Fruit fly (Drosophila melanogaster) whole organism, prepupa: ENCODE data around the gene p53.

ENCODE experiments used
- Blimp-1 ChIP-seq: fragments of 200-800 bp; sonication (Bioruptor generic); optimal IDR thresholded peaks from 3 replicates; lab custom pipeline; 2017; ENCODE audit warnings: missing biosample characterization, missing genetic modification characterization, mild to moderate bottlenecking, moderate library complexity, missing genetic modification reagents
- CG10631 ChIP-seq: fragments of 200-800 bp; sonication (Bioruptor generic); optimal IDR thresholded peaks from 2 replicates; lab custom pipeline; 2016; ENCODE audit warnings: missing biosample characterization, missing genetic modification characterization
- CG10669 ChIP-seq: fragments of 200-800 bp; sonication (Bioruptor generic); optimal IDR thresholded peaks from 3 replicates; lab custom pipeline; 2018; ENCODE audit warnings: missing biosample characterization, mild to moderate bottlenecking, missing genetic modification characterization, moderate library complexity
- CG11902 ChIP-seq: fragments of 200-800 bp; sonication (Bioruptor generic); optimal IDR thresholded peaks from 3 replicates; lab custom pipeline; 2016; ENCODE audit warnings: missing biosample characterization, missing genetic modification characterization
- CG1621 ChIP-seq: fragments of 200-800 bp; sonication (Bioruptor generic); optimal IDR thresholded peaks from 3 replicates; lab custom pipeline; 2018; ENCODE audit warnings: missing biosample characterization, mild to moderate bottlenecking, missing genetic modification characterization
- CG31627 ChIP-seq: fragments of 200-800 bp; sonication (Bioruptor generic); optimal IDR thresholded peaks from 3 replicates; lab custom pipeline; 2016; ENCODE audit warnings: missing biosample characterization, missing genetic modification characterization
- Eip75B ChIP-seq: fragments of 200-800 bp; sonication (Bioruptor generic); optimal IDR thresholded peaks from 3 replicates; lab custom pipeline; 2016; ENCODE audit warnings: missing biosample characterization, missing genetic modification characterization
- Lpt ChIP-seq: fragments of 200-800 bp; sonication (Bioruptor generic); optimal IDR thresholded peaks from 3 replicates; lab custom pipeline; 2016; ENCODE audit warnings: missing biosample characterization, missing genetic modification characterization
- fkh ChIP-seq: fragments of 200-800 bp; sonication (Bioruptor generic); optimal IDR thresholded peaks from 3 replicates; lab custom pipeline; 2017; ENCODE audit warnings: missing biosample characterization, mild to moderate bottlenecking, missing genetic modification characterization, moderate library complexity
- pdm3 ChIP-seq: fragments of 200-800 bp; sonication (Bioruptor generic); optimal IDR thresholded peaks from 3 replicates; lab custom pipeline; 2016; ENCODE audit warnings: missing biosample characterization, missing genetic modification characterization
- salr ChIP-seq, 2 experiments: fragments of 200-800 bp; sonication (Bioruptor generic); optimal IDR thresholded peaks; 3 replicates each; lab custom pipeline; 2016 to 2018; ENCODE audit warnings: missing biosample characterization in 2 of 2, missing genetic modification characterization in 2 of 2, mild to moderate bottlenecking in 1 of 2

- peak; percentile 87 for TF ChIP-seq CG10631 (GFP tag; lab: Kevin White, UChicago)
- peak; percentile 67 for TF ChIP-seq fkh (GFP tag; lab: Kevin White, UChicago)
- peak; percentile 79 for TF ChIP-seq CG10669 (GFP tag; lab: Kevin White, UChicago)
- peak; percentile 72 for TF ChIP-seq Blimp-1 (GFP tag; lab: Kevin White, UChicago)
- peak; percentile 22 to 92 for TF ChIP-seq salr (GFP tag; optimal IDR thresholded peaks at IDR 0.05; lab: Kevin White, UChicago)
- peak; percentile 74 for TF ChIP-seq CG11902 (GFP tag; lab: Kevin White, UChicago)
- peak; percentile 85 for TF ChIP-seq CG31627 (GFP tag; lab: Kevin White, UChicago)
- peak; percentile 78 for TF ChIP-seq Lpt (GFP tag; lab: Kevin White, UChicago)
- peak; percentile 89 for TF ChIP-seq pdm3
- peak; percentile 87 for TF ChIP-seq Eip75B
- peak; percentile 20 for TF ChIP-seq CG1621 (tag; lab: Kevin White, UChicago)
Observed at dm6 chr3R:23048690-23049118, 5.2 kb downstream of the p53 start.
